Fruit fly (Drosophila melanogaster): ENCODE data around the gene CG42464.

The CG42464 gene

DNA sequence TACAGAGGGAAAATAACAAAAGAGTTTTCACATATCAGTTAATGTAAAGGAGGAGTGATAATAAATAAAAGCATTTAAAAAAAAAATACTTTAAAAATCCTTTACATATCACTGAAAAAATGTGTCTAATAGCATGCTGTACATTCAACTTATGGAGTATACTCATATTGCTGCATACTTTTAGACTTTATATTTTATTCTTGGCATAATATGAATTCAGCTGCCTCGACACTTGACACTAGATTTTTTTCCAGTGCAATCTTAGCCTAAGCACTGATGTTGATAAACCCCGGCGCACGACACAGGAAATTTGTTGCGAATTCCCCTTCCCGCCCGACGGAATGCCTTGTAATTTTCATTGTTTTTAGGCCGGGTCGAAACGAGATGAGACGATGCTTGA lies 41.2 kb downstream of the CG42464 start (continued):
- no peak for TF ChIP-seq CG18619 (GFP tag; optimal IDR thresholded peaks at IDR 0.05)
- TF ChIP-seq CG18599 (GFP tag; optimal IDR thresholded peaks at IDR 0.05) = peak; percentile 53
- TF ChIP-seq gsb-n (tag; optimal IDR thresholded peaks at IDR 0.05) = no peak
- TF ChIP-seq stc (GFP tag; IDR thresholded peaks at IDR 0.05) = no peak
- no peak for TF ChIP-seq Hsf (GFP tag; optimal IDR thresholded peaks at IDR 0.05)
- no peak; the same call in 1 of the 2 replicates for TF ChIP-seq slbo (GFP tag; IDR thresholded peaks at IDR 0.05)
- peak; percentile 46 for TF ChIP-seq grau (tag; optimal IDR thresholded peaks at IDR 0.05)
- TF ChIP-seq Camta (GFP tag; optimal IDR thresholded peaks at IDR 0.05) = no peak
- peak; percentile 51 for TF ChIP-seq CG11504 (tag; optimal IDR thresholded peaks at IDR 0.05)
- no peak for TF ChIP-seq CG11093 (GFP tag; IDR thresholded peaks at IDR 0.05)
- TF ChIP-seq CG8478 (optimal IDR thresholded peaks at IDR 0.05) = no peak
- TF ChIP-seq Mes4 (GFP tag; optimal IDR thresholded peaks at IDR 0.05) = no peak
- TF ChIP-seq CG6254 (GFP tag; optimal IDR thresholded peaks at IDR 0.05) = no peak
- no peak for TF ChIP-seq sens-2 (GFP tag; IDR thresholded peaks at IDR 0.05)
- TF ChIP-seq sens (GFP tag) = peak; percentile 50
- TF ChIP-seq bigmax (GFP tag; optimal IDR thresholded peaks at IDR 0.05) = no peak
- no peak for TF ChIP-seq CG15073 (GFP tag; optimal IDR thresholded peaks at IDR 0.05)
- no peak; the same call in 1 of the 2 replicates for TF ChIP-seq CG32532 (GFP tag; IDR thresholded peaks at IDR 0.05)
- no peak for TF ChIP-seq hb (GFP tag; IDR thresholded peaks at IDR 0.05; ENCODE audit: partially characterized antibody)
- TF ChIP-seq CG7839 (tag; optimal IDR thresholded peaks at IDR 0.05) = peak; percentile 46
- TF ChIP-seq NC2α (GFP tag; optimal IDR thresholded peaks at IDR 0.05) = no peak
- no peak for TF ChIP-seq sna (GFP tag; IDR thresholded peaks at IDR 0.05; ENCODE audit: partially characterized antibody)
- no peak for TF ChIP-seq pum (GFP tag; optimal IDR thresholded peaks at IDR 0.05)
- no peak for TF ChIP-seq rib (GFP tag; IDR thresholded peaks at IDR 0.05)
- TF ChIP-seq gro (GFP tag; optimal IDR thresholded peaks at IDR 0.05) = peak; percentile 2
- no peak for TF ChIP-seq Ssrp (tag; optimal IDR thresholded peaks at IDR 0.05)
- no peak for TF ChIP-seq nerfin-2 (GFP tag; IDR thresholded peaks at IDR 0.05; ENCODE audit: partially characterized antibody)
- peak; percentile 50 for TF ChIP-seq CG2120 (GFP tag; optimal IDR thresholded peaks at IDR 0.05)
- no peak for TF ChIP-seq sisA (GFP tag; IDR thresholded peaks at IDR 0.05)
- no peak for TF ChIP-seq br (optimal IDR thresholded peaks at IDR 0.05)
- no peak for TF ChIP-seq insv (GFP tag; optimal IDR thresholded peaks at IDR 0.05)
- TF ChIP-seq CG8388 (GFP tag; optimal IDR thresholded peaks at IDR 0.05) = no peak
- peak; percentile 40 for TF ChIP-seq dmrt99B (tag; optimal IDR thresholded peaks at IDR 0.05)
- no peak for TF ChIP-seq CG16815 (GFP tag; optimal IDR thresholded peaks at IDR 0.05)
- no peak for TF ChIP-seq CG14860 (GFP tag; IDR thresholded peaks at IDR 0.05; ENCODE audit: partially characterized antibody)
- no peak for TF ChIP-seq Bdp1 (GFP tag; optimal IDR thresholded peaks at IDR 0.05)
- TF ChIP-seq vnd (GFP tag; IDR thresholded peaks at IDR 0.05; ENCODE audit: partially characterized antibody) = no peak
- no peak for TF ChIP-seq CG8089 (GFP tag; optimal IDR thresholded peaks at IDR 0.05)
- no peak for TF ChIP-seq dan (GFP tag; IDR thresholded peaks at IDR 0.05)
- TF ChIP-seq Atf-2 (GFP tag; optimal IDR thresholded peaks at IDR 0.05) = no peak
- TF ChIP-seq CG9932 (GFP tag; IDR thresholded peaks at IDR 0.05) = no peak
- TF ChIP-seq phol (tag; optimal IDR thresholded peaks at IDR 0.05) = peak; percentile 12
- no peak for TF ChIP-seq B-H1 (GFP tag; IDR thresholded peaks at IDR 0.05)
- no peak for TF ChIP-seq CG4820 (GFP tag; optimal IDR thresholded peaks at IDR 0.05)
- TF ChIP-seq tio (GFP tag; optimal IDR thresholded peaks at IDR 0.05) = no peak
- TF ChIP-seq Hmr (GFP tag; optimal IDR thresholded peaks at IDR 0.05) = peak; percentile 51
- TF ChIP-seq H15 (GFP tag; IDR thresholded peaks at IDR 0.05) = no peak
- no peak for TF ChIP-seq CG3995 (GFP tag; optimal IDR thresholded peaks at IDR 0.05)
- TF ChIP-seq CG14667 (GFP tag; IDR thresholded peaks at IDR 0.05) = no peak
- TF ChIP-seq caup (GFP tag; optimal IDR thresholded peaks at IDR 0.05; ENCODE audit: severe bottlenecking) = peak; percentile 2
- no peak for TF ChIP-seq tup (GFP tag; optimal IDR thresholded peaks at IDR 0.05)
- no peak for TF ChIP-seq CG10462 (GFP tag; optimal IDR thresholded peaks at IDR 0.05)
- TF ChIP-seq CG2116 (GFP tag; optimal IDR thresholded peaks at IDR 0.05) = no peak

Data from whole organism, embryonic.